Worm (Caenorhabditis elegans): ENCODE measurements around the gene gmeb-1.

gmeb-1 gene

DNA sequence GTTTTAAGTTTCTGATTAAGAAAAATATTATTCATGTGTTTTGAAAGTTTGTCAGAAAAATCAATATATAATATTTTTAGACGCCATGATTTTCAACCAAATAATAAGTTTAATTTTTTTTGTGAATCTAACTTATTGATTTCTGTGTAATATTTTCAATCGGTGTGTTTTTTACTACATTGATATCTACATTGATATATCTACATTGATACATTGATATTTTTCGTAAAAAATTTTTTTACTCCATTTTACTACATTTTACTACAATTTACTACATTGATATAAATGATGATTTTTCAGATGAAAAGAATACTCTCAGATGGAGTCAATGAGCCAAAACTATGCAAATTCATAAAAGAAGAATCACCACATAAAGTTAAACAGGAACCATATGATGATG, at the start of gene gmeb-1:
Gene gmeb-1, plus strand, starts transcription at position 301 of the 400 bp plus-strand sequence.
- TF ChIP-seq mes-4 (tag; optimal IDR thresholded peaks at IDR 0.05) (no peak), pbrm-1 (GFP tag; IDR thresholded peaks at IDR 0.05) (no peak), nhr-27 (tag; optimal IDR thresholded peaks at IDR 0.05) (no peak), ztf-18 (tag; optimal IDR thresholded peaks at IDR 0.05) (no peak)

DNA sequence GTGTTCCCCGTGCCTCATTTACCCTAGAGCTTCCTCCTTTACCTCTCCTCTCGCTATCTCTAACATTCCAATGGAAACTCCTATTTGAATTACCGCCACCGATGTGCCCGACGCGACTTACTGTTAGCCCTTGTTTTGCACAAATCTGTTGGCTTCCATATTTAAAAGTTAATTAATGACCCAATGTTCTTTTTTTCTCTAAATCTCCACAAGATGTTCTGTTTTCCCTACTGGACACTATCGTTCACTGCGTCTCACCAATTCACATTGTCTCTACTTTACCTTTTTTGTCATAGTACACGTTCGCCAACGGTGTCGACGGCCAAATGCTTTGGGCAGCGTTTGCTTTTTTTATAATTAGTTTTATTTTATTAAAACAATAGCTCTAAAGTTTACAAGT, 18.8 kb upstream of the gmeb-1 start:
- TF ChIP-seq nhr-80 (tag; optimal IDR thresholded peaks at IDR 0.05) (no peak), aptf-3 (GFP tag; IDR thresholded peaks at IDR 0.05) (no peak), gei-17 (GFP tag; optimal IDR thresholded peaks at IDR 0.05) (no peak), F49E8.2 (tag; optimal IDR thresholded peaks at IDR 0.05; ENCODE audit: insufficient read depth) (no peak), F37B4.10 (GFP tag; IDR thresholded peaks at IDR 0.05) (no peak), sea-2 (GFP tag; IDR thresholded peaks at IDR 0.05) (no peak), madf-3 (GFP tag; IDR thresholded peaks at IDR 0.05) (no peak), hsf-1 (GFP tag; IDR thresholded peaks at IDR 0.05) (no peak), snpc-1.3 (tag; optimal IDR thresholded peaks at IDR 0.05; ENCODE audit: insufficient read depth) (no peak), pha-4 (tag; optimal IDR thresholded peaks at IDR 0.05) (no peak), zfh-2 (GFP tag; conservative IDR thresholded peaks at IDR 0.05) (no peak), B0035.1 (tag; optimal IDR thresholded peaks at IDR 0.05) (no peak), C06A6.2 (GFP tag; conservative IDR thresholded peaks at IDR 0.05) (no peak), bed-1 (GFP tag; IDR thresholded peaks at IDR 0.05) (no peak), lin-35 (GFP tag; optimal IDR thresholded peaks at IDR 0.05) (no peak), rpc-1 (optimal IDR thresholded peaks at IDR 0.05) (no peak), rpc-1 (tag; optimal IDR thresholded peaks at IDR 0.05) (no peak), Y79H2A.3 (GFP tag; conservative IDR thresholded peaks at IDR 0.05) (no peak), ets-4 (GFP tag; optimal IDR thresholded peaks at IDR 0.05) (no peak), egrh-3 (GFP tag; IDR thresholded peaks at IDR 0.05) (no peak), attf-3 (GFP tag; conservative IDR thresholded peaks at IDR 0.05) (no peak)

DNA sequence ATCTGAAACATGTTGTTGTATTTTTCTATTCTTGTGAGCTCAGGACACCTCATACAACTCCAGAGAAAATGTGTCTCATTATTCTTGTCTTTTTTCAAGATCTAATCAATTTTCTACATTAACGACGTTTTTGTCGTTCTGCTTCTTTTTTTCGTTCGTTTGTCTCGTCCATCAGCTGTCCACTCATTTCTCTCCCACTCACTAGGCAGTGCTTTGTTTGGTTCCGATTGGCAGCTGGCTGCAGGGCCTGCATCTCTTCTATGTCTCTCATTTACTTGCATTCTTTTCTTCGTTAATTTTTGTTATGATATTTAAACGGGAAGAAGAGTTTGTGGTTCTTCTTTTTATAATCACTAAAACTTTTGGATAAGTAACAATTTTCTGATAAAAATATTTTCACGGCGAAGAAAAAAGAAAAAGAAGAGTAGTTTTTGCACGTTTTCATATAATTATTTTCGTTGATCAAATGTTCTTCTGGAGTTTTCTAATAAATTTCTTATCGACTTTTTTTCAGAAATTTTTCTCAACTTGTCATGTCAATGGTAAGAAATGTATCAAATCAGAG, 17.9 kb upstream of the gmeb-1 start, which contains the start of gene 2L52.1:
Gene 2L52.1, plus strand, starts transcription at position 515 of the 565 bp plus-strand sequence.
- TF ChIP-seq dpff-1 (tag; optimal IDR thresholded peaks at IDR 0.05): no peak
- no peak for TF ChIP-seq attf-6 (GFP tag; IDR thresholded peaks at IDR 0.05)
- TF ChIP-seq F49E8.2 (tag; optimal IDR thresholded peaks at IDR 0.05; ENCODE audit: insufficient read depth): no peak
- no peak for TF ChIP-seq hmg-1.2 (GFP tag; IDR thresholded peaks at IDR 0.05)
- TF ChIP-seq nhr-80 (tag; optimal IDR thresholded peaks at IDR 0.05): peak; percentile 28

DNA sequence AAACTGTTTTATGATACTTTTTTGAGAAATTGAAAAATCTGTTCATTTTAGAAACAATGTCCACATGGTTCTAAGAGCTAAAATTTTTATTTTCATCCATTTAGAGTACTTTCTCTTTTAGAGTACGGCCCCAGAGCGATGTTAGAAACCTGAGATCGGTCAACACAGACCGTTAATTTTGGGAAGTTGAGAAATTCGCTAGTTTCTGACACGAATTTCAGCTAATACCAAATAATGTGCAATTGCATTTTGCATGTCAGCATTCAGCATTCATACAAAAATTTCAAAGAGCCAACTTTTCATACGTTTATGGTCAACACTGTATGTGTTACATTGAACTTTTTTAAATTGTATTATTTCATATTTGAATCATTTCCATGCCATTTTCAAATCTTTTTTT, 14.5 kb upstream of the gmeb-1 start:
- TF ChIP-seq hmg-1.2 (GFP tag; IDR thresholded peaks at IDR 0.05) (no peak), hsf-1 (GFP tag; IDR thresholded peaks at IDR 0.05) (no peak), ztf-18 (tag; optimal IDR thresholded peaks at IDR 0.05) (no peak), snpc-3.4 (tag; optimal IDR thresholded peaks at IDR 0.05) (no peak), nfya-1 (tag; optimal IDR thresholded peaks at IDR 0.05; ENCODE audit: borderline replicate concordance, insufficient read depth) (no peak), nhr-80 (tag; optimal IDR thresholded peaks at IDR 0.05) (no peak), B0019.2 (GFP tag; conservative IDR thresholded peaks at IDR 0.05) (no peak), ztf-26 (tag; optimal IDR thresholded peaks at IDR 0.05) (no peak), Y56A3A.18 (GFP tag; IDR thresholded peaks at IDR 0.05) (no peak), F55B11.4 (tag; optimal IDR thresholded peaks at IDR 0.05; ENCODE audit: borderline replicate concordance, insufficient read depth) (no peak), snpc-4 (GFP tag; optimal IDR thresholded peaks at IDR 0.05) (no peak), snpc-4 (tag; optimal IDR thresholded peaks at IDR 0.05) (no peak), F37B4.10 (GFP tag; IDR thresholded peaks at IDR 0.05) (no peak), ets-4 (GFP tag; optimal IDR thresholded peaks at IDR 0.05) (no peak), ceh-91 (GFP tag; IDR thresholded peaks at IDR 0.05) (no peak)

Measured in whole organism, young adult.